Worm (Caenorhabditis elegans) whole organism, mixed stage, embryonic: Measurements from ENCODE around the gene tsp-3.

ENCODE experiments used
- ham-2 ChIP-seq: fragments of 200-800 bp; sonication (Bioruptor generic); optimal IDR thresholded peaks from 2 replicates; lab custom pipeline; 2018; ENCODE audit warnings: mild to moderate bottlenecking, missing genetic modification characterization, missing compliant biosample characterization
- nhr-12 ChIP-seq: fragments of 150-350 bp; optimal IDR thresholded peaks from 2 replicates; lab custom pipeline; 2014; ENCODE audit warnings: missing biosample characterization, missing genetic modification characterization
- snpc-4 ChIP-seq: fragments of 150-350 bp; optimal IDR thresholded peaks from 2 replicates; lab custom pipeline; 2014; ENCODE audit warnings: missing biosample characterization, missing genetic modification characterization
- unc-62 ChIP-seq: fragments of 150-350 bp; optimal IDR thresholded peaks from 2 replicates; lab custom pipeline; 2014; ENCODE audit warnings: missing biosample characterization, missing genetic modification reagents, missing genetic modification characterization

DNA sequence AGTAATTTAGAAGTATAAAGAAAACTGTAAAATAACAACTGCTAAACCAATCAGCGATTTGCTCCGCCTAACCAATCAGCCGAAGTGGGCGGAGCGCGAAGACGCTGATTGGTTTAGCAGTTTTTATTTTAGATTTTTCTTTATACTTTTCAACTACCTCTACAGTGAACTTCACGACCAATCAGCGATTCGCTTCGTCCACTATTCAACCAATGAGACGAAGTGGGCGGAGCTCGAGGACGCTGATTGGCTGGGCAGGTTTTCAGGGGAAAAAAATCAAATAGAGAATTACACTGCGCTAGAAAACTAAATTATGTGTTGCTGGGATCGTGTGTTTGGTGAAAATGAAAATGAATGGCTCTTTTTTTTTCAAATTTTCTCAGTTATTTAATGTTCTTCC lies 10.6 kb upstream of the tsp-3 start:
- TF ChIP-seq ham-2 (GFP tag; lab: Kevin White, UChicago) = no peak
- no peak for TF ChIP-seq unc-62 (GFP tag; lab: Kevin White, UChicago)
- no peak for TF ChIP-seq nhr-12 (tag; lab: Kevin White, UChicago)
- TF ChIP-seq snpc-4 (tag; lab: Kevin White, UChicago) = no peak
